Worm (Caenorhabditis elegans) whole organism, early embryonic: ENCODE data around the gene dhs-11.

Source experiments
- B0310.2 ChIP-seq: sonication (generic microtip); optimal IDR thresholded peaks from 2 replicates; lab custom pipeline; 2016; ENCODE audit warnings: mild to moderate bottlenecking, missing genetic modification characterization, missing compliant biosample characterization
- F13C5.2 ChIP-seq: sonication (generic microtip); optimal IDR thresholded peaks from 2 replicates; lab custom pipeline; 2017; ENCODE audit warnings: mild to moderate bottlenecking, missing genetic modification characterization, inconsistent platforms, missing compliant biosample characterization
- ama-1 ChIP-seq: fragments of 150-350 bp; optimal IDR thresholded peaks from 2 replicates; lab custom pipeline; 2014
- ceh-36 ChIP-seq: sonication (generic microtip); optimal IDR thresholded peaks from 2 replicates; lab custom pipeline; 2016; ENCODE audit warnings: missing genetic modification characterization, inconsistent platforms, missing compliant biosample characterization
- ets-7 ChIP-seq: sonication (generic microtip); optimal IDR thresholded peaks from 2 replicates; lab custom pipeline; 2016; ENCODE audit warnings: missing genotype, missing genetic modification characterization, missing compliant biosample characterization
- flt-1 ChIP-seq: fragments of 200-800 bp; sonication (Bioruptor generic); IDR thresholded peaks from 2 replicates; pipeline ENCODE4 v1.3.6; 2022; ENCODE audit warnings: missing genetic modification characterization, missing compliant biosample characterization
- hmg-4 ChIP-seq: fragments of 200-800 bp; sonication (Bioruptor generic); optimal IDR thresholded peaks from 2 replicates; lab custom pipeline; 2018; ENCODE audit warnings: mild to moderate bottlenecking, missing genetic modification characterization, missing compliant biosample characterization
- hnd-1 ChIP-seq: sonication (generic microtip); optimal IDR thresholded peaks from 2 replicates; lab custom pipeline; 2016; ENCODE audit warnings: missing genetic modification characterization, missing compliant biosample characterization
- pes-1 ChIP-seq: fragments of 200-800 bp; sonication (Bioruptor generic); IDR thresholded peaks from 2 replicates; pipeline ENCODE4 v1.3.6; 2022; ENCODE audit warnings: missing genetic modification reagents, missing genetic modification characterization, missing compliant biosample characterization
- scrt-1 ChIP-seq: fragments of 200-800 bp; sonication (Bioruptor generic); IDR thresholded peaks from 2 replicates; pipeline ENCODE4 v1.3.6; 2022; ENCODE audit warnings: missing genetic modification characterization, missing compliant biosample characterization
- tbx-37 ChIP-seq: fragments of 200-800 bp; sonication (Bioruptor generic); conservative IDR thresholded peaks from 2 replicates; pipeline ENCODE4 v1.3.6; 2022; ENCODE audit warnings: missing genetic modification reagents, missing genetic modification characterization, missing compliant biosample characterization
- tra-4 ChIP-seq: sonication (generic microtip); optimal IDR thresholded peaks from 2 replicates; lab custom pipeline; 2017; ENCODE audit warnings: missing genetic modification characterization, missing compliant biosample characterization

ce11 chrIII:10654718-10655117, 12.1 kb upstream of the dhs-11 start, which contains the start of gene cnt-2:
- TF ChIP-seq ama-1 (lab: Kevin White, UChicago) (no peak), flt-1 (GFP tag; lab: Robert Waterston, UW) (no peak), pes-1 (GFP tag; lab: Robert Waterston, UW) (no peak), ets-7 (tag; lab: Kevin White, UChicago) (no peak), tbx-37 (no peak), scrt-1 (no peak), ceh-36 (no peak), tra-4 (tag; lab: Kevin White, UChicago) (no peak), hmg-4 (no peak), B0310.2 (no peak), hnd-1 (tag; lab: Kevin White, UChicago) (no peak), F13C5.2 (no peak)
